Fruit fly (Drosophila melanogaster) whole organism, prepupa: ENCODE measurements around the gene Jon99Ciii.
"Not testable (repeated sequence)": the region's sequence is repeated elsewhere in the genome, so short reads cannot be mapped to it uniquely, and the experiment has no call there.

Experiments used
- Blimp-1 ChIP-seq: fragments of 200-800 bp; sonication (Bioruptor generic); optimal IDR thresholded peaks from 3 replicates; lab custom pipeline; 2017; ENCODE audit warnings: missing biosample characterization, missing genetic modification characterization, mild to moderate bottlenecking, moderate library complexity, missing genetic modification reagents
- CG10669 ChIP-seq: fragments of 200-800 bp; sonication (Bioruptor generic); optimal IDR thresholded peaks from 3 replicates; lab custom pipeline; 2018; ENCODE audit warnings: missing biosample characterization, mild to moderate bottlenecking, missing genetic modification characterization, moderate library complexity
- CG11762 ChIP-seq: fragments of 200-800 bp; sonication (Bioruptor generic); optimal IDR thresholded peaks from 3 replicates; lab custom pipeline; 2016; ENCODE audit warnings: missing biosample characterization, missing genetic modification characterization; ENCODE audit not compliant: insufficient read depth
- CG11902 ChIP-seq: fragments of 200-800 bp; sonication (Bioruptor generic); optimal IDR thresholded peaks from 3 replicates; lab custom pipeline; 2016; ENCODE audit warnings: missing biosample characterization, missing genetic modification characterization
- CG15336 ChIP-seq: fragments of 200-800 bp; sonication (Bioruptor generic); IDR thresholded peaks from 2 replicates; pipeline ENCODE4 v1.3.6; 2022; ENCODE audit warnings: missing biosample characterization, missing genetic modification characterization
- CG3032 ChIP-seq: fragments of 200-800 bp; optimal IDR thresholded peaks from 2 replicates; lab custom pipeline; 2019; ENCODE audit warnings: missing biosample characterization, mild to moderate bottlenecking, missing genetic modification characterization, moderate library complexity
- CG32006 ChIP-seq: fragments of 200-800 bp; sonication (Bioruptor generic); optimal IDR thresholded peaks from 3 replicates; lab custom pipeline; 2017; ENCODE audit warnings: missing biosample characterization, mild to moderate bottlenecking, missing genetic modification characterization
- CG34406 ChIP-seq: fragments of 200-800 bp; sonication (Bioruptor generic); optimal IDR thresholded peaks from 3 replicates; lab custom pipeline; 2016; ENCODE audit warnings: missing biosample characterization, missing genetic modification characterization
- CG3919 ChIP-seq: fragments of 200-800 bp; sonication (Bioruptor generic); optimal IDR thresholded peaks from 3 replicates; lab custom pipeline; 2016; ENCODE audit warnings: missing biosample characterization, missing genetic modification characterization
- CG4318 ChIP-seq: fragments of 200-800 bp; sonication (Bioruptor generic); optimal IDR thresholded peaks from 3 replicates; lab custom pipeline; 2017; ENCODE audit warnings: missing biosample characterization, mild to moderate bottlenecking, missing genetic modification characterization
- CG6792 ChIP-seq: fragments of 200-800 bp; sonication (Bioruptor generic); optimal IDR thresholded peaks from 3 replicates; lab custom pipeline; 2016; ENCODE audit warnings: missing biosample characterization, missing genetic modification characterization
- CG6808 ChIP-seq: fragments of 200-800 bp; sonication (Bioruptor generic); optimal IDR thresholded peaks from 3 replicates; lab custom pipeline; 2017; ENCODE audit warnings: missing biosample characterization, missing genetic modification characterization, mild to moderate bottlenecking, moderate library complexity, missing genetic modification reagents
- CG6854 ChIP-seq: fragments of 200-800 bp; sonication (Bioruptor generic); optimal IDR thresholded peaks from 2 replicates; lab custom pipeline; 2017; ENCODE audit warnings: missing biosample characterization, mild to moderate bottlenecking, missing genetic modification characterization
- CG7368 ChIP-seq: fragments of 200-800 bp; sonication (Bioruptor generic); optimal IDR thresholded peaks from 3 replicates; lab custom pipeline; 2016; ENCODE audit warnings: missing biosample characterization, missing genetic modification characterization
- CG8319 ChIP-seq: fragments of 200-800 bp; sonication (Bioruptor generic); optimal IDR thresholded peaks from 3 replicates; lab custom pipeline; 2016; ENCODE audit warnings: missing biosample characterization, missing genetic modification characterization
- Eip93F ChIP-seq: fragments of 200-800 bp; sonication (Bioruptor generic); optimal IDR thresholded peaks from 2 replicates; lab custom pipeline; 2016; ENCODE audit warnings: missing biosample characterization, mild to moderate bottlenecking, missing genetic modification characterization
- Ets96B ChIP-seq: fragments of 200-800 bp; optimal IDR thresholded peaks from 2 replicates; lab custom pipeline; 2019; ENCODE audit warnings: missing biosample characterization, mild to moderate bottlenecking, missing genetic modification characterization, moderate library complexity
- Gug ChIP-seq: fragments of 200-800 bp; sonication (Bioruptor generic); IDR thresholded peaks from 2 replicates; pipeline ENCODE4 v1.3.6; 2022; ENCODE audit warnings: missing biosample characterization, missing genetic modification characterization
- OdsH ChIP-seq: fragments of 200-800 bp; sonication (Bioruptor generic); optimal IDR thresholded peaks from 3 replicates; lab custom pipeline; 2016; ENCODE audit warnings: missing biosample characterization, missing genetic modification characterization
- Sox102F ChIP-seq: fragments of 200-800 bp; sonication (Bioruptor generic); optimal IDR thresholded peaks from 2 replicates; lab custom pipeline; 2016; ENCODE audit warnings: missing biosample characterization, mild to moderate bottlenecking, missing genetic modification characterization
- Sox15 ChIP-seq: fragments of 200-800 bp; sonication (Bioruptor generic); optimal IDR thresholded peaks from 3 replicates; lab custom pipeline; 2016; ENCODE audit warnings: missing biosample characterization, missing genetic modification characterization
- achi ChIP-seq: fragments of 200-800 bp; sonication (Bioruptor generic); optimal IDR thresholded peaks from 3 replicates; lab custom pipeline; 2016; ENCODE audit warnings: missing biosample characterization, missing genetic modification characterization
- eg ChIP-seq: fragments of 200-800 bp; sonication (Bioruptor generic); IDR thresholded peaks from 3 replicates; pipeline ENCODE4 v1.3.6; 2022; ENCODE audit warnings: missing biosample characterization, missing genetic modification characterization
- fd59A ChIP-seq: fragments of 200-800 bp; sonication (Bioruptor generic); optimal IDR thresholded peaks from 2 replicates; lab custom pipeline; 2017; ENCODE audit warnings: missing biosample characterization, mild to moderate bottlenecking, missing genetic modification characterization, missing genetic modification reagents
- fd85E ChIP-seq: fragments of 200-800 bp; sonication (Bioruptor generic); optimal IDR thresholded peaks from 3 replicates; lab custom pipeline; 2016; ENCODE audit warnings: missing biosample characterization, missing genetic modification characterization
- net ChIP-seq: fragments of 200-800 bp; sonication (Bioruptor generic); optimal IDR thresholded peaks from 3 replicates; lab custom pipeline; 2016; ENCODE audit warnings: missing biosample characterization, missing genetic modification characterization
- pdm3 ChIP-seq: fragments of 200-800 bp; sonication (Bioruptor generic); optimal IDR thresholded peaks from 3 replicates; lab custom pipeline; 2016; ENCODE audit warnings: missing biosample characterization, missing genetic modification characterization
- salr ChIP-seq, 2 experiments: fragments of 200-800 bp; sonication (Bioruptor generic); optimal IDR thresholded peaks; 3 replicates each; lab custom pipeline; 2016 to 2018; ENCODE audit warnings: missing biosample characterization in 2 of 2, missing genetic modification characterization in 2 of 2, mild to moderate bottlenecking in 1 of 2
- spab ChIP-seq: fragments of 200-800 bp; sonication (Bioruptor generic); optimal IDR thresholded peaks from 2 replicates; lab custom pipeline; 2017; ENCODE audit warnings: missing biosample characterization, mild to moderate bottlenecking, missing genetic modification characterization, missing genetic modification reagents
- ss ChIP-seq, 2 experiments: fragments of 200-800 bp; sonication (Bioruptor generic); optimal IDR thresholded peaks; 2 replicates in 1 of 2; 3 replicates in 1 of 2; lab custom pipeline; 2017 to 2018; ENCODE audit warnings: mild to moderate bottlenecking in 2 of 2, missing biosample characterization in 2 of 2, missing genetic modification characterization in 2 of 2, moderate library complexity in 1 of 2
- svp ChIP-seq: fragments of 200-800 bp; sonication (Bioruptor generic); peaks from one replicate; lab custom pipeline; 2016; ENCODE audit warnings: missing biosample characterization, missing genetic modification characterization
- topi ChIP-seq: fragments of 200-800 bp; sonication (Bioruptor generic); optimal IDR thresholded peaks from 3 replicates; lab custom pipeline; 2016; ENCODE audit warnings: missing biosample characterization, missing genetic modification characterization

Gene Jon99Ciii

dm6 chr3R:29907601-29908175 lies 14.3 kb upstream of the Jon99Ciii start, which contains the start of gene CG31036:
CG31036 (plus strand) TSS chr3R:29908107.
- TF ChIP-seq CG6854 (GFP tag; lab: Kevin White, UChicago) = no peak
- no peak for TF ChIP-seq Sox102F (GFP tag; lab: Kevin White, UChicago)
- no peak for TF ChIP-seq CG34406 (GFP tag; lab: Kevin White, UChicago)
- TF ChIP-seq CG32006 (GFP tag; lab: Kevin White, UChicago) = no peak
- TF ChIP-seq CG6808 (GFP tag; lab: Kevin White, UChicago) = no peak
- TF ChIP-seq CG4318 = no peak
- no peak for TF ChIP-seq fd85E (GFP tag; lab: Kevin White, UChicago)
- TF ChIP-seq Gug = no peak
- TF ChIP-seq CG8319 (GFP tag; lab: Kevin White, UChicago) = no peak
- TF ChIP-seq Eip93F = no peak
- TF ChIP-seq svp (GFP tag; lab: Kevin White, UChicago) = no peak
- TF ChIP-seq Ets96B = no peak
- TF ChIP-seq pdm3 (GFP tag; lab: Kevin White, UChicago) = no peak

DNA sequence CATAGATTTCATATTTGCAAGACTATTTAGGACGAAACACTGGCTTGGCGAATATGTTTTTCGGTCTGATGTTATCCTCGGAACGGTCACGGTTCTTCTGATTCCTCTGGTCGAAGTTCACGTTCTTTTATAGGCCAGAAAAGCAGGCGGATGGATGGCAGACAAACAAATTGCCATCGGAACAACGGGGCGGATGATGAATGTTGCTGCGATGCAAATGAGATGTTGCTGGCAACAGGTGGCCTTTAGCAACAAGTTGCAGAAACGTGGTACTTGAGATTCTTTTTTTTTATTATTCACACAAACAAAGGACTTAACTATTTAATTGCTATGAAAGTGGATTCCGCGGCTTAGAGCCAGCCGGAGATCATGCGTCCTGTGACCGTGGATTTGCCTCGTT lies 7.8 kb upstream of the Jon99Ciii start, which contains the start of gene Capa:
Gene Capa, minus strand, starts transcription at position 101 of the 400 bp plus-strand sequence.
- TF ChIP-seq eg (GFP tag; lab: Robert Waterston, UW) = no peak
- TF ChIP-seq fd59A (GFP tag; lab: Kevin White, UChicago) = no peak
- no peak for TF ChIP-seq CG6808 (GFP tag; lab: Kevin White, UChicago)
- no peak for TF ChIP-seq CG8319 (GFP tag; lab: Kevin White, UChicago)
- no peak for TF ChIP-seq Blimp-1 (GFP tag; lab: Kevin White, UChicago)
- no peak for TF ChIP-seq CG34406 (GFP tag; lab: Kevin White, UChicago)
- TF ChIP-seq Eip93F = no peak
- no peak for TF ChIP-seq ss (GFP tag; optimal IDR thresholded peaks at IDR 0.05; lab: Kevin White, UChicago)
- no peak for TF ChIP-seq CG11762
- TF ChIP-seq topi (GFP tag; lab: Kevin White, UChicago) = no peak
- no peak for TF ChIP-seq CG10669 (GFP tag; lab: Kevin White, UChicago)
- TF ChIP-seq CG6792 (GFP tag; lab: Kevin White, UChicago) = no peak
- TF ChIP-seq CG3032 (tag; lab: Kevin White, UChicago) = no peak
- no peak for TF ChIP-seq achi
- TF ChIP-seq, all 60 proteins: peak for 0

DNA sequence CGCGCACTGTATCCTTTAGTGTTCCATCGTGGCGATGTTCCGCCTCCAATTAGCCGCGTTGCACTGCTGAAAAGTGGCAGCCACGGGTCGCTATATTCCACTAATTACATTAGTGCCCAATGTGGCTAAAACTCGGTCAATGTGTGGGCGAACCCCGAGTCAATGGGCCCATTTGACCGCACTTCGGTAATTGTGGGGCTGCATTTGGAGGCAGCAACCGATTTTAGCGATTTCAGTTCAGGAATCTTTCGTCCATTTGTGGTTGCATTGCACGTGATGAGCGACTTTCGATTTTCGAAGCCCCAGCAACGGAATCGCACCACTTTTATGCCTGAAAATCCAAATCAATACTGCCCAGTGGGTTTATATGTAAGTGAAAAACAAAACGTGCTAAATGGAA lies 1.8 kb upstream of the Jon99Ciii start, which contains the start of gene trp:
Gene trp, minus strand, starts transcription at position 101 of the 400 bp plus-strand sequence.
- no peak for TF ChIP-seq Sox102F (GFP tag; lab: Kevin White, UChicago)
- no peak for TF ChIP-seq CG7368 (GFP tag; lab: Kevin White, UChicago)
- TF ChIP-seq CG15336 (GFP tag; lab: Robert Waterston, UW) = no peak
- no peak for TF ChIP-seq ss (GFP tag; optimal IDR thresholded peaks at IDR 0.05; lab: Kevin White, UChicago)
- TF ChIP-seq eg (GFP tag; lab: Robert Waterston, UW) = no peak
- TF ChIP-seq CG11762 = no peak
- TF ChIP-seq fd59A (GFP tag; lab: Kevin White, UChicago) = no peak
- TF ChIP-seq svp (GFP tag; lab: Kevin White, UChicago) = no peak
- TF ChIP-seq CG4318 = no peak
- TF ChIP-seq Sox15 (GFP tag; lab: Kevin White, UChicago) = no peak
- TF ChIP-seq achi = no peak
- TF ChIP-seq CG6854 (GFP tag; lab: Kevin White, UChicago) = no peak
- no peak for TF ChIP-seq spab (GFP tag; lab: Kevin White, UChicago)
- TF ChIP-seq Blimp-1 (GFP tag; lab: Kevin White, UChicago) = no peak
- no peak for TF ChIP-seq net (GFP tag; lab: Kevin White, UChicago)
- no peak for TF ChIP-seq pdm3 (GFP tag; lab: Kevin White, UChicago)
- no peak for TF ChIP-seq CG6808 (GFP tag; lab: Kevin White, UChicago)
- no peak for TF ChIP-seq OdsH (GFP tag; lab: Kevin White, UChicago)
- TF ChIP-seq topi (GFP tag; lab: Kevin White, UChicago) = no peak
- no peak for TF ChIP-seq Ets96B

dm6 chr3R:29924515-29924914 lies 2.5 kb downstream of the Jon99Ciii start, which contains the start of gene Jon99Cii:
Jon99Cii (minus strand) TSS chr3R:29924615.
- TF ChIP-seq salr (GFP tag; optimal IDR thresholded peaks at IDR 0.05; lab: Kevin White, UChicago); CG3919 (GFP tag; lab: Kevin White, UChicago); CG11902: not testable (repeated sequence)
